Fruit fly (Drosophila melanogaster) whole organism: ENCODE results near the gene CG2182.

Experiments used
- CG8478 ChIP-seq: fragments of >200 bp; optimal IDR thresholded peaks from 2 replicates; lab custom pipeline; 2018; ENCODE audit warnings: inconsistent platforms
- Dll ChIP-seq: fragments of >200 bp; optimal IDR thresholded peaks from 2 replicates; lab custom pipeline; 2017
- EcR ChIP-seq, 2 experiments: fragments of >200 bp; optimal IDR thresholded peaks; 2 replicates each; lab custom pipeline; 2017; ENCODE audit warnings: missing biosample characterization in 2 of 2, missing genetic modification characterization in 2 of 2, missing genetic modification reagents in 2 of 2
- pan ChIP-seq: fragments of >200 bp; optimal IDR thresholded peaks from 2 replicates; lab custom pipeline; 2017
- psq ChIP-seq: fragments of >200 bp; optimal IDR thresholded peaks from 2 replicates; lab custom pipeline; 2017
- usp ChIP-seq: fragments of >200 bp; optimal IDR thresholded peaks from 2 replicates; lab custom pipeline; 2017; ENCODE audit warnings: missing biosample characterization, missing genetic modification characterization, mixed read lengths

The CG2182 gene

dm6 chr3R:5659829-5660197 is at the start of gene CG2182:
Gene CG2182, minus strand, starts transcription at chr3R:5659912.
- TF ChIP-seq usp (GFP tag; lab: Kevin White, UChicago) (no peak), Dll (lab: Kevin White, UChicago) (no peak), CG8478 (lab: Kevin White, UChicago) (no peak), pan (lab: Kevin White, UChicago) (no peak), EcR (GFP tag; optimal IDR thresholded peaks at IDR 0.05; lab: Kevin White, UChicago) (no peak), psq (lab: Kevin White, UChicago) (no peak)

dm6 chr3R:5705469-5706067 is 45.9 kb upstream of the CG2182 start:
- no peak for TF ChIP-seq EcR (GFP tag; optimal IDR thresholded peaks at IDR 0.05; lab: Kevin White, UChicago)
- no peak for TF ChIP-seq CG8478 (lab: Kevin White, UChicago)
- no peak for TF ChIP-seq usp (GFP tag; lab: Kevin White, UChicago)
- TF ChIP-seq psq (lab: Kevin White, UChicago): no peak
- TF ChIP-seq pan (lab: Kevin White, UChicago): no peak
- no peak for TF ChIP-seq Dll (lab: Kevin White, UChicago)

- TF ChIP-seq psq (lab: Kevin White, UChicago): no peak
- TF ChIP-seq pan (lab: Kevin White, UChicago): no peak
Observed at dm6 chr3R:5704982-5705381, 45.3 kb upstream of the CG2182 start.

- TF ChIP-seq Dll (lab: Kevin White, UChicago) (peak; percentile 74), CG8478 (lab: Kevin White, UChicago) (no peak), EcR (GFP tag; optimal IDR thresholded peaks at IDR 0.05; lab: Kevin White, UChicago) (no peak), usp (GFP tag; lab: Kevin White, UChicago) (no peak)
Observed at dm6 chr3R:5701104-5701503, 41.4 kb upstream of the CG2182 start.

dm6 chr3R:5696384-5696783 is 36.7 kb upstream of the CG2182 start:
- TF ChIP-seq EcR (GFP tag; optimal IDR thresholded peaks at IDR 0.05; lab: Kevin White, UChicago) (no peak), pan (lab: Kevin White, UChicago) (no peak), Dll (lab: Kevin White, UChicago) (no peak), CG8478 (lab: Kevin White, UChicago) (no peak), psq (lab: Kevin White, UChicago) (no peak), usp (GFP tag; lab: Kevin White, UChicago) (no peak)

dm6 chr3R:5694461-5694860 is 34.7 kb upstream of the CG2182 start:
- TF ChIP-seq Dll (lab: Kevin White, UChicago) (no peak), pan (lab: Kevin White, UChicago) (no peak), EcR (GFP tag; optimal IDR thresholded peaks at IDR 0.05; lab: Kevin White, UChicago) (no peak), psq (lab: Kevin White, UChicago) (no peak), CG8478 (lab: Kevin White, UChicago) (no peak), usp (GFP tag; lab: Kevin White, UChicago) (no peak)

dm6 chr3R:5693186-5693585 is 33.5 kb upstream of the CG2182 start, which contains the start of gene CG2104:
Gene CG2104, minus strand, starts transcription at chr3R:5693286.
- no peak for TF ChIP-seq psq (lab: Kevin White, UChicago)
- no peak for TF ChIP-seq EcR (GFP tag; optimal IDR thresholded peaks at IDR 0.05; lab: Kevin White, UChicago)
- TF ChIP-seq Dll (lab: Kevin White, UChicago): no peak
- TF ChIP-seq CG8478 (lab: Kevin White, UChicago): no peak
- no peak for TF ChIP-seq usp (GFP tag; lab: Kevin White, UChicago)
- TF ChIP-seq pan (lab: Kevin White, UChicago): no peak

dm6 chr3R:5691042-5691441 is 31.3 kb upstream of the CG2182 start:
- no peak for TF ChIP-seq usp (GFP tag; lab: Kevin White, UChicago)
- TF ChIP-seq EcR (GFP tag; optimal IDR thresholded peaks at IDR 0.05; lab: Kevin White, UChicago): no peak
- no peak for TF ChIP-seq CG8478 (lab: Kevin White, UChicago)
- no peak for TF ChIP-seq Dll (lab: Kevin White, UChicago)
- no peak for TF ChIP-seq psq (lab: Kevin White, UChicago)
- no peak for TF ChIP-seq pan (lab: Kevin White, UChicago)

- TF ChIP-seq Dll (lab: Kevin White, UChicago): no peak
- no peak for TF ChIP-seq CG8478 (lab: Kevin White, UChicago)
- TF ChIP-seq pan (lab: Kevin White, UChicago): no peak
- no peak for TF ChIP-seq usp (GFP tag; lab: Kevin White, UChicago)
- TF ChIP-seq psq (lab: Kevin White, UChicago): no peak
- TF ChIP-seq EcR (GFP tag; optimal IDR thresholded peaks at IDR 0.05; lab: Kevin White, UChicago): no peak
Observed at dm6 chr3R:5689626-5690025, 29.9 kb upstream of the CG2182 start.

- TF ChIP-seq CG8478 (lab: Kevin White, UChicago): no peak
- TF ChIP-seq EcR (GFP tag; optimal IDR thresholded peaks at IDR 0.05; lab: Kevin White, UChicago): no peak
- TF ChIP-seq Dll (lab: Kevin White, UChicago): no peak
- TF ChIP-seq pan (lab: Kevin White, UChicago): no peak
- no peak for TF ChIP-seq usp (GFP tag; lab: Kevin White, UChicago)
- no peak for TF ChIP-seq psq (lab: Kevin White, UChicago)
Observed at dm6 chr3R:5686049-5686757, 26.5 kb upstream of the CG2182 start.

dm6 chr3R:5685269-5686048 is 25.7 kb upstream of the CG2182 start, which contains the start of the genes Rab23 and plx:
Gene Rab23, minus strand, starts transcription at chr3R:5685434.
Gene plx, plus strand, starts transcription at chr3R:5685855.
- TF ChIP-seq usp (GFP tag; lab: Kevin White, UChicago) (no peak), psq (lab: Kevin White, UChicago) (no peak), pan (lab: Kevin White, UChicago) (no peak), CG8478 (lab: Kevin White, UChicago) (no peak), EcR (GFP tag; optimal IDR thresholded peaks at IDR 0.05; lab: Kevin White, UChicago) (no peak), Dll (lab: Kevin White, UChicago) (no peak)
